Fruit fly (Drosophila melanogaster): ENCODE results near the gene brm.

DNA sequence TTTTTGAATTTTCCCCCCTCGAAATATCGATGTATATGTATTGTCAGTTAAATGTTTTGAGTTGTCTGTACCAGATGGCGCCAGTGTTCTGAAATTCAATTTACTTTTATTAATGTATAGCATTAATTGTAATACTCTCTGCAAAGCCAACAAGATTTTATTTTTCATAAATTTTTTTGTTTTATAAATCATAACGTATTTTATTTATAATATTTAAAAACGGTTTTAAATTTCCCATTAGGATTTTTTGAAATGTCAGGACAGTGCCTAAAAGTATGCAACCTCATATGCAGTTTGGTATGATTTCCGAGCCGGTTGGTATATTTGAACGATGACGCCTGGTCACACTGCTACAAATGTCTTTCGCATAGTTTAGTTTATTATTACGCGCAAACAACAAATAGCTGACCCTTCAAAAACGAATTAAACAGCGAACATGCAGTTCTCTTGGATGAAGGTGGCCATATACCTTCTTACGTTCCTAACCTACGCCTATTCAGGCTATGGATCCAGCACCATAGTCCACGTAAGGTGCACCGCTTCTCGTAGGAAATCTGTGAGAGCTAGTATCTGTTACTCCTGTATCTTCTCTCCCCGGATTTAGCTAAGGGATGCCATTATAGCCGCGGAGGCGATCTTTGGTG is 27.8 kb downstream of the brm start, which contains the start of the genes Pka-C3 and GXIVsPLA2:
- no peak for TF ChIP-seq ey (GFP tag; optimal IDR thresholded peaks at IDR 0.05)
- no peak for TF ChIP-seq pan (optimal IDR thresholded peaks at IDR 0.05)
- no peak for TF ChIP-seq lola (GFP tag; optimal IDR thresholded peaks at IDR 0.05)
- TF ChIP-seq sage (GFP tag; optimal IDR thresholded peaks at IDR 0.05), result no peak
- TF ChIP-seq usp (GFP tag; optimal IDR thresholded peaks at IDR 0.05), result no peak
- no peak for TF ChIP-seq fru (GFP tag; optimal IDR thresholded peaks at IDR 0.05)
- no peak for TF ChIP-seq psq (GFP tag; optimal IDR thresholded peaks at IDR 0.05)
- TF ChIP-seq Hnf4 (GFP tag; optimal IDR thresholded peaks at IDR 0.05), result no peak
- no peak for TF ChIP-seq Dfd (GFP tag; optimal IDR thresholded peaks at IDR 0.05)
- no peak for TF ChIP-seq N (GFP tag; optimal IDR thresholded peaks at IDR 0.05)
- no peak for TF ChIP-seq foxo (GFP tag; optimal IDR thresholded peaks at IDR 0.05)
- TF ChIP-seq Rel (GFP tag; optimal IDR thresholded peaks at IDR 0.05), result no peak
- TF ChIP-seq Rel (tag; optimal IDR thresholded peaks at IDR 0.05), result no peak
- no peak for TF ChIP-seq Abd-B (GFP tag; optimal IDR thresholded peaks at IDR 0.05)
